Worm (Caenorhabditis elegans) whole organism, mixed stage, embryonic: ENCODE measurements around the gene C01G5.25.

ENCODE experiments used
- M03D4.4 ChIP-seq: sonication (generic microtip); optimal IDR thresholded peaks from 2 replicates; lab custom pipeline; 2017; ENCODE audit warnings: mild to moderate bottlenecking, missing genetic modification characterization, missing compliant biosample characterization
- blmp-1 ChIP-seq: fragments of 150-350 bp; optimal IDR thresholded peaks from 2 replicates; lab custom pipeline; 2014; ENCODE audit warnings: missing biosample characterization, missing genetic modification characterization
- ceh-39 ChIP-seq: fragments of 150-350 bp; optimal IDR thresholded peaks from 2 replicates; lab custom pipeline; 2014; ENCODE audit warnings: missing biosample characterization, missing genetic modification characterization
- ceh-43 ChIP-seq: fragments of 200-800 bp; sonication (Bioruptor generic); optimal IDR thresholded peaks from 2 replicates; lab custom pipeline; 2018; ENCODE audit warnings: mild to moderate bottlenecking, missing genetic modification characterization, moderate library complexity, missing compliant biosample characterization
- ceh-83 ChIP-seq: fragments of 200-800 bp; sonication (Bioruptor generic); optimal IDR thresholded peaks from 2 replicates; lab custom pipeline; 2018; ENCODE audit warnings: mild to moderate bottlenecking, missing genetic modification characterization, missing compliant biosample characterization
- ces-1 ChIP-seq: fragments of 150-350 bp; optimal IDR thresholded peaks from 2 replicates; lab custom pipeline; 2014; ENCODE audit warnings: missing biosample characterization, missing genetic modification reagents, missing genetic modification characterization
- drap-1 ChIP-seq: fragments of 200-800 bp; sonication (Bioruptor generic); optimal IDR thresholded peaks from 3 replicates; lab custom pipeline; 2018; ENCODE audit warnings: mild to moderate bottlenecking, missing genetic modification characterization, missing compliant biosample characterization
- elt-1 ChIP-seq: sonication (generic microtip); optimal IDR thresholded peaks from 2 replicates; lab custom pipeline; 2017; ENCODE audit warnings: missing genetic modification characterization, mild to moderate bottlenecking, missing compliant biosample characterization, antibody characterized with exemption, moderate library complexity, borderline replicate concordance; ENCODE audit not compliant: insufficient read depth
- elt-3 ChIP-seq: fragments of 150-350 bp; optimal IDR thresholded peaks from 2 replicates; lab custom pipeline; 2014; ENCODE audit warnings: missing biosample characterization, missing genetic modification characterization
- ham-2 ChIP-seq: fragments of 200-800 bp; sonication (Bioruptor generic); optimal IDR thresholded peaks from 2 replicates; lab custom pipeline; 2018; ENCODE audit warnings: mild to moderate bottlenecking, missing genetic modification characterization, missing compliant biosample characterization
- hlh-1 ChIP-seq: fragments of 150-350 bp; optimal IDR thresholded peaks from 2 replicates; lab custom pipeline; 2014; ENCODE audit warnings: missing biosample characterization, missing genetic modification reagents, missing genetic modification characterization
- lin-13 ChIP-seq: fragments of 150-350 bp; optimal IDR thresholded peaks from 2 replicates; lab custom pipeline; 2014; ENCODE audit warnings: missing biosample characterization, missing genetic modification characterization
- lin-32 ChIP-seq: fragments of 200-800 bp; sonication (Bioruptor generic); optimal IDR thresholded peaks from 2 replicates; lab custom pipeline; 2018; ENCODE audit warnings: mild to moderate bottlenecking, missing genetic modification characterization, missing compliant biosample characterization
- mab-5 ChIP-seq: fragments of 150-350 bp; optimal IDR thresholded peaks from 2 replicates; lab custom pipeline; 2014; ENCODE audit warnings: missing biosample characterization, missing genetic modification characterization
- mep-1 ChIP-seq: fragments of 150-350 bp; optimal IDR thresholded peaks from 2 replicates; lab custom pipeline; 2017; ENCODE audit warnings: missing biosample characterization, missing genetic modification reagents, missing genetic modification characterization, inconsistent platforms
- mls-2 ChIP-seq: sonication (generic microtip); optimal IDR thresholded peaks from 2 replicates; lab custom pipeline; 2016; ENCODE audit warnings: mild to moderate bottlenecking, missing genetic modification characterization, moderate library complexity, missing compliant biosample characterization
- nhr-12 ChIP-seq: fragments of 150-350 bp; optimal IDR thresholded peaks from 2 replicates; lab custom pipeline; 2014; ENCODE audit warnings: missing biosample characterization, missing genetic modification characterization
- nhr-2 ChIP-seq: fragments of 150-350 bp; optimal IDR thresholded peaks from 2 replicates; lab custom pipeline; 2014; ENCODE audit warnings: missing biosample characterization, missing genetic modification characterization
- nhr-237 ChIP-seq: fragments of 150-350 bp; optimal IDR thresholded peaks from 2 replicates; lab custom pipeline; 2014; ENCODE audit warnings: missing biosample characterization, missing genetic modification characterization
- nhr-28 ChIP-seq: fragments of 150-350 bp; optimal IDR thresholded peaks from 2 replicates; lab custom pipeline; 2014; ENCODE audit warnings: missing biosample characterization, missing genetic modification characterization
- nhr-76 ChIP-seq: sonication (generic microtip); optimal IDR thresholded peaks from 2 replicates; lab custom pipeline; 2017; ENCODE audit warnings: missing biosample characterization, missing genetic modification characterization
- pha-4 ChIP-seq: fragments of 150-350 bp; optimal IDR thresholded peaks from 2 replicates; lab custom pipeline; 2018; ENCODE audit warnings: missing biosample characterization, missing genetic modification reagents, missing genetic modification characterization
- sem-2 ChIP-seq: fragments of 200-800 bp; sonication (Bioruptor generic); optimal IDR thresholded peaks from 2 replicates; lab custom pipeline; 2018; ENCODE audit warnings: mild to moderate bottlenecking, missing genetic modification characterization, missing compliant biosample characterization
- snpc-4 ChIP-seq: fragments of 150-350 bp; optimal IDR thresholded peaks from 2 replicates; lab custom pipeline; 2014; ENCODE audit warnings: missing biosample characterization, missing genetic modification characterization
- sptf-1 ChIP-seq: sonication (generic microtip); optimal IDR thresholded peaks from 2 replicates; lab custom pipeline; 2017; ENCODE audit warnings: mild to moderate bottlenecking, missing genetic modification characterization, moderate library complexity, missing compliant biosample characterization
- tbx-8 ChIP-seq: fragments of 200-800 bp; sonication (Bioruptor generic); optimal IDR thresholded peaks from 2 replicates; lab custom pipeline; 2018; ENCODE audit warnings: mild to moderate bottlenecking, missing genetic modification characterization, moderate library complexity, missing compliant biosample characterization
- unc-120 ChIP-seq: sonication (generic microtip); optimal IDR thresholded peaks from 2 replicates; lab custom pipeline; 2017; ENCODE audit warnings: missing genetic modification characterization, missing compliant biosample characterization; ENCODE audit not compliant: poor library complexity, severe bottlenecking
- unc-39 ChIP-seq: fragments of 150-350 bp; optimal IDR thresholded peaks from 2 replicates; lab custom pipeline; 2014; ENCODE audit warnings: missing biosample characterization, missing genetic modification characterization
- unc-62 ChIP-seq: fragments of 150-350 bp; optimal IDR thresholded peaks from 2 replicates; lab custom pipeline; 2014; ENCODE audit warnings: missing biosample characterization, missing genetic modification reagents, missing genetic modification characterization
- zip-8 ChIP-seq: fragments of 150-350 bp; optimal IDR thresholded peaks from 2 replicates; lab custom pipeline; 2014; ENCODE audit warnings: missing biosample characterization, missing genetic modification characterization
- ztf-11 ChIP-seq: fragments of 150-350 bp; optimal IDR thresholded peaks from 2 replicates; lab custom pipeline; 2014; ENCODE audit warnings: missing biosample characterization, missing genetic modification characterization

The C01G5.25 gene

DNA sequence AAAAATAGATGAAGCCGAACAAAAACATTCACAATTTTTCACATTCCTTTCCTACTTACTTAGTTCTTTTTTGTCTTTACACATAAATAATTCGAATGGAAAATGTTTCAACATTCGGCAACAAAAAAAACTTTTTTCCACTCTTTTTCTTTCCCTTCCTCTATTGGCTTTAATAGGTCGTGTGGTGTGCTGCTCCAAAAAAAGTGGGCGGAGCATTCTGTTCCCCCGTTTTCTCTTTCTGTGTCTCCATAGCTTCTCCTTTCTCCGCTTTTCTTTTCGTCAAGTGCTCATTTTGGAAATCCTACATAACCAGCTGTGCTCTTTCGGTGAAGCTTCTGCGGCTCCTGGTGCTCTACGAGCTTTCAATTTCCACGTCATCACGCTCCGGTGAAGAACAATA lies at the start of gene C01G5.25:
C01G5.25 (plus strand) TSS at position 250 of the 400 bp plus-strand sequence.
- TF ChIP-seq hlh-1 (tag; lab: Kevin White, UChicago) (no peak), sem-2 (GFP tag; lab: Kevin White, UChicago) (no peak)

DNA sequence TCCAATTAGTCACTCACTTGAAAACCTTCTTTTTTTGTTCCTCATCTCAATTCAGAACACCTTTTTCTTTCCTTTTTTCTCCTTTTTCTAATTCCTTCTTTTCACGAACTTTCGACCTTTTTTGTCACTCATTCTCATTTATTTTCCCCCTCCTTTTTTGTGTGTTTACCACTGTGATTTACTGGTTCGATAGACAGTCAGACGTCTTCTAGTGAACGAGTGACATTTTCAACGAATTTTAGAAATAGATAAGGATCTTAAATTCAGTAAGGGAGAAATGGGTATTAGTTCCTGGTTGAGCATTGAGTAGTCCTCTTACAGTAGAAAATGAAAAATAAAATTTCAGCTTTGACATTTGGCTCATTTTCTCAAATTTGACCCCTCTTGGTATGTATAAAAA lies 49.6 kb upstream of the C01G5.25 start:
- TF ChIP-seq nhr-76 (tag; lab: Kevin White, UChicago), result no peak
- no peak for TF ChIP-seq mab-5 (tag; lab: Kevin White, UChicago)
- TF ChIP-seq lin-13 (tag; lab: Kevin White, UChicago), result no peak
- no peak for TF ChIP-seq nhr-237
- TF ChIP-seq blmp-1 (tag; lab: Kevin White, UChicago), result no peak
- TF ChIP-seq hlh-1 (tag; lab: Kevin White, UChicago), result no peak
- TF ChIP-seq nhr-28 (tag; lab: Kevin White, UChicago), result no peak
- TF ChIP-seq sem-2 (GFP tag; lab: Kevin White, UChicago), result no peak
- TF ChIP-seq drap-1 (GFP tag; lab: Kevin White, UChicago), result no peak
- no peak for TF ChIP-seq mls-2
- TF ChIP-seq ces-1 (GFP tag; lab: Kevin White, UChicago), result no peak
- no peak for TF ChIP-seq tbx-8 (GFP tag; lab: Kevin White, UChicago)
- no peak for TF ChIP-seq ceh-43 (GFP tag; lab: Kevin White, UChicago)
- TF ChIP-seq lin-32 (GFP tag; lab: Kevin White, UChicago), result no peak
- TF ChIP-seq mep-1 (tag; lab: Kevin White, UChicago), result no peak
- no peak for TF ChIP-seq unc-62 (GFP tag; lab: Kevin White, UChicago)
- no peak for TF ChIP-seq elt-3 (tag; lab: Kevin White, UChicago)
- no peak for TF ChIP-seq nhr-2 (tag; lab: Kevin White, UChicago)
- TF ChIP-seq ceh-39 (tag; lab: Kevin White, UChicago), result no peak
- no peak for TF ChIP-seq sptf-1 (tag; lab: Kevin White, UChicago)

ce11 chrIV:6493299-6493698 lies 48.2 kb upstream of the C01G5.25 start, which contains the start of gene Y73B6BL.44:
Gene Y73B6BL.44 (plus strand): TSS chrIV:6493599.
- no peak for TF ChIP-seq ztf-11 (tag; lab: Kevin White, UChicago)
- no peak for TF ChIP-seq tbx-8 (GFP tag; lab: Kevin White, UChicago)
- no peak for TF ChIP-seq nhr-2 (tag; lab: Kevin White, UChicago)
- no peak for TF ChIP-seq elt-1 (tag; lab: Kevin White, UChicago)
- no peak for TF ChIP-seq sem-2 (GFP tag; lab: Kevin White, UChicago)
- TF ChIP-seq sptf-1 (tag; lab: Kevin White, UChicago), result no peak

DNA sequence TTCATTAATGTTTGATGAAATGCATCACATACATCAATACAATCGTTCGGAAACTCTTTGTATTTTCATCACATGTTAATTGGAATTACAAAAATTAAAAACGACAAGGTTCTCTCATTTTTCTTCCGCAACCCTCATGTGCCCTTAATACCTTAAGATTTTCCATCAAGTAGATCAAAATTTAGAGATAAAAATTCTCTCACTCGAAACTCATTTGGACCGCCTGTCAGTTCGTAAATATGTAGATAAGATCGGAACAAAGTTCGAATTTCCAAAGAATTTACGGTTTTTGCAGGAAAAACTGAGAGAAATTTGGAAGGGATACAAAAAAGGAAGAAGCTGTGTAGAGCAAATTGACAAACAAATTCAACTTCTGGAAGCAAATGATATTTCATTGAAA lies 45.4 kb upstream of the C01G5.25 start:
- no peak for TF ChIP-seq nhr-76 (tag; lab: Kevin White, UChicago)
- no peak for TF ChIP-seq ceh-43 (GFP tag; lab: Kevin White, UChicago)
- no peak for TF ChIP-seq nhr-12 (tag; lab: Kevin White, UChicago)
- no peak for TF ChIP-seq drap-1 (GFP tag; lab: Kevin White, UChicago)
- TF ChIP-seq unc-62 (GFP tag; lab: Kevin White, UChicago), result no peak
- TF ChIP-seq lin-32 (GFP tag; lab: Kevin White, UChicago), result no peak
- TF ChIP-seq sem-2 (GFP tag; lab: Kevin White, UChicago), result no peak
- TF ChIP-seq ham-2 (GFP tag; lab: Kevin White, UChicago), result no peak
- no peak for TF ChIP-seq unc-120 (tag; lab: Kevin White, UChicago)
- TF ChIP-seq nhr-28 (tag; lab: Kevin White, UChicago), result no peak
- TF ChIP-seq ceh-39 (tag; lab: Kevin White, UChicago), result no peak
- TF ChIP-seq mls-2, result no peak
- no peak for TF ChIP-seq elt-1 (tag; lab: Kevin White, UChicago)
- no peak for TF ChIP-seq snpc-4 (tag; lab: Kevin White, UChicago)
- TF ChIP-seq zip-8 (tag; lab: Kevin White, UChicago), result no peak
- no peak for TF ChIP-seq ceh-83 (GFP tag; lab: Kevin White, UChicago)
- no peak for TF ChIP-seq tbx-8 (GFP tag; lab: Kevin White, UChicago)
- TF ChIP-seq M03D4.4 (tag; lab: Kevin White, UChicago), result no peak
- no peak for TF ChIP-seq unc-39 (tag; lab: Kevin White, UChicago)

- TF ChIP-seq nhr-2 (tag; lab: Kevin White, UChicago) (no peak), pha-4 (tag; lab: Kevin White, UChicago) (no peak), sem-2 (GFP tag; lab: Kevin White, UChicago) (no peak), ces-1 (GFP tag; lab: Kevin White, UChicago) (no peak), M03D4.4 (tag; lab: Kevin White, UChicago) (no peak), ceh-39 (tag; lab: Kevin White, UChicago) (no peak), tbx-8 (GFP tag; lab: Kevin White, UChicago) (no peak), drap-1 (GFP tag; lab: Kevin White, UChicago) (no peak), nhr-76 (tag; lab: Kevin White, UChicago) (no peak)
Observed at ce11 chrIV:6500433-6500832, 41.1 kb upstream of the C01G5.25 start.
